Worm (Caenorhabditis elegans): Measurements from ENCODE around the gene srg-51.

DNA sequence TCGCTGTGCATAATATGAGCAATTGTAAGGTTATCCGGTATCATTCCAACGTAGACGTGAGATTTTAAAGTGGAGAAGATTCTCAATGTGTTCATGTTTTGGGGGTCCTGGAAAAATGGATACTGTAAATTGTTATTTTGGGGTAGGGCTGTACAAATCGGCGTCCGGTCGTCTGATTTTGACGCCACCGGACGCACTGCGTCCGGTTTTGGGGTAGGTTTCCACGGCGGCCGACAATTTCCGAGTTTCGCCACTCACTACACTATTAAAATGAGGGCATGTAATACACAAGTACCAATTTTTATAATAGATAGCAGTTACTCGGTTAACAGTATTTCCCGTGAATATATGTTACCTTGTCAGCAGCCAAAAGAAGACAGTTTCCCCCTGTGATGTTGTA is 27.7 kb upstream of the srg-51 start:
- no peak for TF ChIP-seq ama-1 (optimal IDR thresholded peaks at IDR 0.05)
- TF ChIP-seq flt-1 (GFP tag; IDR thresholded peaks at IDR 0.05): no peak
